Fruit fly (Drosophila melanogaster) whole organism, larva: Measurements from ENCODE around the gene CG10481.

Experiments
- noc ChIP-seq: fragments of 200-800 bp; sonication (Bioruptor generic); optimal IDR thresholded peaks from 3 replicates; lab custom pipeline; 2019; ENCODE audit warnings: missing biosample characterization, mild to moderate bottlenecking, missing genetic modification characterization, moderate library complexity

CG10481 gene

DNA sequence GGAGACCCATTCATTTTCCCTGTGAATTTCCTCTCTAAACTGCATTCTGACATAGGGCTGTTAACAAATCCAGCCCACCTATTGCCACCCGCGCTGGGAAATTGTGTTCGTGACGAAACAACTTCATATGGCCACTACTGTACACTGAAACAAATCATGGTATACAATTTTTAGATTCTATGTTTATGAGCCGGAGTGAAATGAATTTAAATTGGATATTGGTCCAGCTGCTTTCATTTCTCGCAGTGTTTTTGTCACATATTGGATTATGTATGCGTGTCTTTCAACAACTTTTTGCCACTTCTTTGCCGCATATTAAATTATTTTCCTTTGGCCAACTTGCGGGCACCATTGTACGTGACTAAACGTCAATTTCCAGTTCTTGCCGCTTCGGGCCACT is 7.1 kb upstream of the CG10481 start:
- TF ChIP-seq noc (tag; lab: Kevin White, UChicago) = no peak

DNA sequence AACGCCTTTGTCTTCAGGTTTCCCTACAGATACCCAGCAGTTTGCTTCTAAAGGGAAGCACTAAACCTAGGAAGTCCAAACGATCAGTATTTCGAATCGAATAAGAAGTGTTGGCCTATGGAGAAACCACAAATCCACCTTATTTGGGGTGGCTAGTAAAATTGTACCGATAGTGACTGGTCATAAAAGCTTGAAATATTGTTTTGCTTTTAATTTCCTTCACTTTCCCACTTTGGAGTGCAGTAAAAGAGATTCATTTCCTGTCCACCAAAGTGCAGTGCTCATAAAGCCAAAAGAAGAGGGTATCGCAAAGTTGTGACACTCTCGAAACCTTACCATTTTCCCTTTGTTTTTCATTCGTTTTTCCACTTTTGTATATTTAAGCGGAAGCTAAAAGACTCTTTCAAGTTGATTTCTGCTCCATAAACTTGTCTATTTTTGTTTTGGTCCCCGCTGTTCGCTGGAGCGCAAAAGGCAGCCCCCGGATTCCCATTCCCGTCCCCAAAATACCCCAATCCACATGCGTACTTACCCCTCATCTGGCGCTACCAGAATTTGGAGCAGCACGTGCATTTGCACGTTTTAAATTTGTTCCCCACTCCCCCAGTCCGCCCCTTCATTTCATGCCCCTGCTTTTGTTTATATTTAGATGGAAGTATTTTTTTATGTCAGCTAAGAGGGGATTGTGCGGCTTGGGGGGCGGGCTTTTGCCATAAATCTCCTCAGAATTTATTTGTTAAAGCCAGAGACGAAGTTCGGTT is 6.4 kb upstream of the CG10481 start:
- TF ChIP-seq noc (tag; lab: Kevin White, UChicago) = no peak

DNA sequence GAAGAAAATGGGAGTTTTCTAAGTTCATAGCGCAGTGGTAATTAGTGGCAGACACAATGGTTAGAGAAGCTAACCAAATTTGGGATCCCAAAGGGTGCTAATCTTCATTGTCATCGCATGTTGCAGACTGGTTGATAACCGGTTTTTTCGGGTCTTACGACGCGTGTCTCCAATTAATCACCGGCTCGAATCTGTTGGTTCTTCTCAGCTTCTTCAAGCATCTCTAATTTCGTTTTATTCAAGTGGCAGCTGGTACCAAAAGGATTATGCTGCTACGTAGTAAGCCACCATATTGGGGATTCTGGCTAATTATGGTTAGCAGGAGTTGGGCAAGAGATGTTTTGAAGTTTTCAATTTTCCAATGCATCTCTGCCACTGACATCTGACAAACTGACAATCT is 4.7 kb upstream of the CG10481 start:
- no peak for TF ChIP-seq noc (tag; lab: Kevin White, UChicago)

DNA sequence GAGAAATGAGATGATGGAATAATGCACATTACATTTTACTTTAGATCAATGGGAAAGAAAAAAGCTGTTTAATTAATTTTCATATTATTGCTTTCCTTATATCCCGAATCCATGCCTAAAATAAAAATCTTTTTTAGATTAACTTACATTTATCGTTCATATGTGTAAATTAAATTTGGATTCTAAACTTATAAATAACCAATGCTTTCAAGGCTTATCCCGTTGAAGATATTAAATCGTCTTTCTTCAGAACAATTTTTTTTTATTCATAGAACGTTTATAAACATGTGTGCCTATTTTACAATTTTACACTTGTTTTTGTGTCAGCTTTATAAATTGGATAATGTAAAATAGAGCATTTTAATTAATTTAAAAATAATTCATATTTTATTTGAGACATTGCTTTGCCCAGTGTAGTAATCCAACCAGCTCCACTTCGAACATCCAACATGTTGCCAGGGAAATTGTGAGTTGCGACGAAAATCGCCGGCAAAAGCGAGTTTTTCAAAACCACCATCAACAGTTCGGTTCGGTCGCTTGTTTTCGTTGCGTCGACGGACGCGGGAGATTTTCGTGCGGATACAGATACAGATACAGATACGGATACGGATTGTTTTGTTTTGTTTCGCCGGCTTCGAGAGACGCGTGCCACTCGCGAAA is 3.3 kb upstream of the CG10481 start:
- TF ChIP-seq noc (tag; lab: Kevin White, UChicago) = no peak

DNA sequence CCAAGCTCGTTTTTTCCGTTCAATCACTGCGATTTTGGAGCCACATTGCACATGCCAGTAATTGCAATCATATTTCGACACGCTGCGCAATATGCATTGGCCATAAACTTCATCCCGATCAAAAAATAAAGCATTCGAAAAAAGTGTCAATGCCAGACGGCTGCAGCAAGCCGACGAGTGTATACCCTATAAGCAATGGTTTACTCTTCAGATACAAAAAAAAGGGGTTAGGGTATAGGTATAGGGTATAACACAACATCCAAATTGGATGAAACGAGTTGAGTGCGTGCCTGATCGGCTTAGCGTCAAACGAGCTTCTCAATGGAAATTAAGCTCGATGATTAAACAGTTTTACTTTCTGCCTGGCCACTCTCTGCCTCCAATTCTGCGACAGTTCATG is 2.5 kb upstream of the CG10481 start:
- TF ChIP-seq noc (tag; lab: Kevin White, UChicago) = no peak

DNA sequence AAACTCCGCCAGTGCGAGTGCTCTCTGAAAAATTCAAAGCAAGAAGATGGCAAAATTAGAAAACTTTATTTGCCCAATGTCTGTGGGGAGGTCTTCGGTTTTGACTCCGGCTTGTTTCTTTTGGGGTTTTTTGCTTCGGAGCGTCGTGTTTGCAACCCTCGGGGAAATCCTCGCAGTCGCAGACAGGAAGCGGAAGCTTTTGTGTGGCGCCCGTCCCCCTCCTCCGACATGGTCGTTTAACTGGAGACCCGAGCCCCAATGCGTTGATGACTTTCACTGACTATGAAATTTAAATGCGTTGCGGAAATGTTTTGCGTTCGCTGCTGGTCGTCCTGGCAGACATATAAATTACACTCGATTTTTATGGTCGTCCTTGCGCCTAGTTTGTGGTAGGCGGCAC is 4.0 kb downstream of the CG10481 start:
- TF ChIP-seq noc (tag; lab: Kevin White, UChicago) = no peak

DNA sequence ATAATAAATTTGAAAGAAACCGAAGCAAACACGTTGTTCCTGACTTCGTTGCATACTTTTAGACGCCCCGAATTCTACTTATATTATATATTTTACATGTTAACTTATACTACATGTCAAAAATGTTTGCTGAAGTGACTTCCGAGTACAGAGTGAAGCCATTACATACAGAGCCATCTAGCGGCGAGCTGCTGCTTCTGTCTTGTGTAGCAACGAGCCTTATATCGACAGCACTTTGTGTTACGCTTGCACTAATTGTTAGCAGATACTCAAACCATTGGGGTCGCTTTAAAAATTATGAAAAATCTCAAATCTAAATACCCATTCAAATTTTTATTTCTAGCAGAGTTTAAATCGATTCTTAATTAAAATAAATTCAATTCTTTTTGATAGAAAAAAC is 4.9 kb downstream of the CG10481 start:
- no peak for TF ChIP-seq noc (tag; lab: Kevin White, UChicago)

DNA sequence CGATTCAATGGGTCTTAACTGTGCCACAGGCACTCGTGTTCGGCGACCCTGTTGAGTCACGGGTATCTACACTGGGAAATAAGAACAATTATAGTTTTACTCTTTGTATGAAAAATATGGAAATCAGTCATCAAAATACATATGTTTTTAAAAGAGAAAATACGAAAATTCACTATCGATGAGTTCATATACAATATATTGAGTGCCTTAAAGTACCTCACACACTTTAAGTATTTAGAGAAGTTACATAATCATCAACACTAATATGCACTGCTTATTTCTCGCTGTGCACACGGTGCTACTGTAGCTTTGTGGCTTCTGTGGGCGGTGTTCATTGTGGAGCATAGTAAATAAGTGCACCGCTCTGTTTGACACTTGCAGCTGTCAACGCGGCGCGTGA is 7.9 kb downstream of the CG10481 start:
- TF ChIP-seq noc (tag; lab: Kevin White, UChicago) = no peak

DNA sequence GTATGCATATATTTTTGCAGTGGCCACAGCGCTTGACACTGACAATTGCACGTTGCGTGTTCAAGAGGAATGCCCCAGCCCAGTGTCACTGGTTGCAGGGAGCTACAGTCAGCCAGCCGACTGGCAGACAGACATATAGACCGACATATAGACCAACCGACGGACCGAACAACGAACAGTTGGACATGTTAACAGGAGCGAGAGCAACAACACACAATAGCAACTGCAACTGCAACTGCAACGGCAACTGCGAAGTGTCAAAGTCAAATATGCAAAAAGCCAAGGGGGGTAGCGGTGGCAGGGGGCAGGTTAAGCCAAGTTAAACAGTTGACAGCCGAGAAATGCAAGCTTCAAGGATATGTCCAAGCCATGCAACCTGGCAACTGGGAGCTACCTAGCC is 17.3 kb downstream of the CG10481 start:
- no peak for TF ChIP-seq noc (tag; lab: Kevin White, UChicago)

DNA sequence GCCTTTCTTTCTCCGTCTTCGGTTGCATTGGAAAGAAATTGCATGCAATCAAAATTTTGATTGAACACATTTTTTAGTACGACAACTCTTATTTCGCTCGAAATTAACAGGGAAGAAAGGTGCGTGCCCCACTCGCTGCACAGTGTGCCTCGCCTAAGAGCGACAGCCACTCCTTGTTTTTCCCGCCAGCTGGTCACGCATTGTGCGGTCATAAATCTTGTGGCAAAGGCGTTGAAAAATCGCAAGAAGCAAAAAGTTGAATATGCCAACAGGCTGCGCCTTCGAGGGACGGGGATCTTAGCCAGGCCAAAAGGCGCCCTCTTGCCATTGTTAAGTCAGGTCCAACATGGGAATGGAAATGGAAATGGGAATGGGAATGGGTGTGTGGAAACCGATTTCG is 20.2 kb downstream of the CG10481 start:
- TF ChIP-seq noc (tag; lab: Kevin White, UChicago) = no peak

DNA sequence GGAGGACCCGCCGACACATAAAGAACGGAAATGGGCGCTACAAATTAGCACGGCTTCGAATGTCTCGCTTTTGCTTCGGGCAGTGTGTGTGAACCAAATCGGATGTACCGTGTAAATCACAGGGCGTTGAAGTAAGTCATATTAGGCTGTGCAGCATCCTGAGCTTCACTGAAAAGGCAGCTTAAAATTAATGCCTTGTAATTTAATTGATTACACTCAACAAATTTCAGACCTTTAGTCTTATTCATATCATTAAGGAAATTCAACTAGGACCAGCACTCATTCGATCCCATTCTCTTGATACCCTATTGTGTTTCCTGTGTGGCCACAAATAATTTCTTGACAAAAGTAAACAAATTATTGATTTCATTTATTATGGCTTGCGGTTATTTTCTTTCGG is 22.4 kb downstream of the CG10481 start:
- no peak for TF ChIP-seq noc (tag; lab: Kevin White, UChicago)

DNA sequence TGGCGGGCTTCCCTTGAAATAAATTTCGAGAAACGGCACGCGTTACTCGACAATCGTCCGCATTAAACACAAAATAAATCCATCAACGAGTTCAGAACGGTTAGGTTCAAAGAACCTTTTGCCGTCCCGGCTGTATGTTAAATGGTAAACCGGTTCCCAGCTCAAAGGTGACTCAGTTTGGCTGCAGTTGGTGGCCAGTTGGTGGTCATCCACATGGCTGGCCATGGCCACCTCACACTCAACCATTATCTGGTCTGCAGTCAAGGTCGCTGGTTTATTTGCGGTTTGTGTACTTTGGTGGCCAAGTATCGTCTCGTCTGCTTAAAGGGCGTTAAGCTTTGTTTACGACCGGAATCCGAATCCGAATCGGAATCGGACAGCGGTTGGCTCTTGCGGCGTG is 22.9 kb downstream of the CG10481 start:
- TF ChIP-seq noc (tag; lab: Kevin White, UChicago) = no peak

DNA sequence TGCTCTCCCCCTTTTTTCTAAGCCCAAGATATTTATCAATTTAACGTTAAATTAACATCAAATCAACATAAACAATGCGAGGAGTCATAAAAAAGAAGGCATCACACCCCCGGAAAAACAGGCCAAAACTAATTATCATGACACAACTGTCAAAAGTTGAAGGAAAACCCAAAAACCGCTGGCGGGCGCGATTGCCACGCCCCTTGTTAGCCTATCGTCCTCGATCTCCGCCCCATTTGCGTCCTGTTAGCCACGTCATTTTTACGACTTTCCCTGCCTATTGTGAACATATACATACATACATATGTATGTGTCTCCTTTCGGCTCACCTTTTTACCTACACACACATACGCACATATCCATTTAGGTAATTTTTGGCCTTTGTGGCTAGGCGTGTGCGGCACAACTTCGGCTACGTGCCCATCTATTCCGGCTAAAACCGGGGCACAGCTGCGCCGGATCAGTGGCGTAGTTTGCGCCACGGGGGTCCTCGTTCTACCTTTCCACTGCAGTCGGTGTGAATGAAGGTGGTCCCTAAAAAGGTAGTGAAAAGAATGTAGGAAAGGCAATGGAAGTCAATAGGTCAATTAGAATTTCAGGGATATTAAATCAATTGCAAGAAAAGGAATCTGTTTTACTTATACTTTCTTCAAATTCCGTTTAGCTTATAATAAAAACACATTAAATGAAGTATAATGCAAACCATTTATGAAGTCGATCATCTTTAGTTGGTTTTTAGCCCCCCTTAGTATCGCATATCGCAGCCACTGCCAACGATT is 25.6 kb downstream of the CG10481 start:
- TF ChIP-seq noc (tag; lab: Kevin White, UChicago) = no peak

DNA sequence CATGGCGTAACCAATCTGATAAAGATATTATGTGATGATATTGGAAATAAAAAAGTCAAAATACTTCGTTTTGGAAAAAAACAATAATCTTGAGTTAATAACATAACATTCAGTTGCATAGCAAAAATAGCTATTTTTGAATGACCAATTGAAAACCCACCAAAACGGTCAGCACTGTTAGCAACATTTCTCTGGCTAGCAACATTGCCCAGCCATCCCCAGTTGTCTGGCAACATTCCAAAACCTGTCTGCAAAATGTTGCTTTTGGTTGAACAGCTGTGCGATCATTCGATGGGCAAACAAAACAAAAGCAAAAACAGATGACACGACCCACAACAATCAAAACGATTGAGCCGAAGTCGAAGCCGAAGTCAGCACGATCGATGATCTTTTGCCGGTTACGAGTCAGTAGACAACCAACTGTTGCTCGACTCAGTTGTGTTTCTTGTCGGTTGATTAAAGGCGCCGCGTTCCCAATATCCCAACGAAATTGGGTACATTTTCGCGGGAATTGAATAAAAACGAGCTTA is 26.7 kb downstream of the CG10481 start:
- peak; percentile 73 for TF ChIP-seq noc (tag; lab: Kevin White, UChicago)

DNA sequence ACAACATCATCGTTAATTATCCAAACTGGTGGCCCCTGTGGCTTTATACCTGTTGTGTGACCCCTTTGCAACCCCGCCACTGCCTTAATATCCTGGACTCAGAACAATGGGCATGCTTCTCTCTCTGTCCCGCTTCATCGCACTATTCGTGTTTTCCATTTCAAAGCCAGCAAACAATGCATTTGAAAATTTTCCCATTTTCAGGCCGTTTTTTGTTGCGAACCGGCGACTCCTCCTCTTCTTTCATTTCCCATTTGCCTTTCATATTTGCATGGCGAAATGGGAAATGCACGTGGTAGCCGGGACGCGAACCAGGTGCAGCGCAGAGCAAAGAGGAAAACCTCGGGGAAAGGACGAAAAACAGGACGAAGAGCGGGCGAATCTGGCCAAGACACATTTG is 32.6 kb downstream of the CG10481 start:
- no peak for TF ChIP-seq noc (tag; lab: Kevin White, UChicago)

DNA sequence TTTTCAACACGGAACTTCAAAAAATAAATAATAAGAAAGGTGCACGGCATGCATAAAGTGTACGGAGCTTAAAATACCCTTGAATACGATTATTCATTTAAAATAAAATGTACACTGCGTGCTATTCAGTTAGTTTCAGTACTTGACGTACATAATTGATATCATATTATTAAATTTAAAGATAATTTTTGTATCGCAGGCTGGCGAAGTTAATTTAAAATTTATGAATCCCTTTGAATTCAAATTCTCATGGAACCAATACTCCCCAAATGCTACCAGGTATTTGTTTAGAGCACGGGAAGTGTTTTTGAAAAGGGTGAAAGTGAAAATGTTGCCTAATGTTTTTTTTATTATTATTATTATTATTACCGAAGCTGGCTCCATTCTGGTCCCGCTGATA is 37.1 kb downstream of the CG10481 start:
- no peak for TF ChIP-seq noc (tag; lab: Kevin White, UChicago)
